Worm (Caenorhabditis elegans) whole organism, L4 larva: ENCODE results near the gene F48G7.4.
A peak's percentile ranks its signal among the peaks of the same experiment; 100 is the strongest.

ENCODE experiments used
- ZK546.5 ChIP-seq, 2 experiments: sonication (generic microtip); optimal IDR thresholded peaks; 2 replicates each; lab custom pipeline; 2017; ENCODE audit warnings: missing biosample characterization in 2 of 2, missing genetic modification characterization in 2 of 2
- aha-1 ChIP-seq: fragments of 150-350 bp; peaks from one replicate; lab custom pipeline; 2014; ENCODE audit warnings: missing biosample characterization, missing genetic modification characterization
- fos-1 ChIP-seq: fragments of 150-350 bp; optimal IDR thresholded peaks from 2 replicates; lab custom pipeline; 2014; ENCODE audit warnings: missing biosample characterization, missing genetic modification characterization
- mep-1 ChIP-seq: fragments of 150-350 bp; sonication (generic microtip); optimal IDR thresholded peaks from 3 replicates; lab custom pipeline; 2014; ENCODE audit warnings: missing biosample characterization, missing genetic modification characterization
- nhr-25 ChIP-seq: sonication (generic microtip); optimal IDR thresholded peaks from 2 replicates; lab custom pipeline; 2017; ENCODE audit warnings: missing genetic modification characterization, mild to moderate bottlenecking, missing compliant biosample characterization, antibody characterized with exemption, moderate library complexity, borderline replicate concordance; ENCODE audit not compliant: insufficient read depth
- unc-39 ChIP-seq: sonication (generic microtip); optimal IDR thresholded peaks from 2 replicates; lab custom pipeline; 2017; ENCODE audit warnings: missing biosample characterization, missing genetic modification characterization
- unc-62 ChIP-seq, 3 experiments: fragments of 150-350 bp in 1 of 3; sonication (generic microtip); optimal IDR thresholded peaks in 2 of 3; peaks in 1 of 3; 1 replicate in 1 of 3; 2 replicates in 2 of 3; lab custom pipeline; 2014 to 2017; ENCODE audit warnings: missing biosample characterization in 3 of 3, missing genetic modification characterization in 3 of 3, missing genetic modification reagents in 3 of 3, missing genotype in 1 of 3
- ztf-11 ChIP-seq: fragments of 150-350 bp; optimal IDR thresholded peaks from 2 replicates; lab custom pipeline; 2014; ENCODE audit warnings: missing biosample characterization, missing genetic modification characterization

ce11 chrV:598626-599025, 20.6 kb upstream of the F48G7.4 start:
- TF ChIP-seq ztf-11 (tag; lab: Kevin White, UChicago), result no peak
- no peak for TF ChIP-seq ZK546.5 (tag; optimal IDR thresholded peaks at IDR 0.05; lab: Kevin White, UChicago)
- no peak for TF ChIP-seq fos-1 (tag; lab: Kevin White, UChicago)
- TF ChIP-seq unc-39 (tag; lab: Kevin White, UChicago), result no peak
- no peak for TF ChIP-seq nhr-25
- peak; percentile 41 for TF ChIP-seq aha-1 (tag; lab: Kevin White, UChicago)
- peak in 1 of 2 experiments; percentile 92 for TF ChIP-seq unc-62 (GFP tag; optimal IDR thresholded peaks at IDR 0.05 in 1 of 2; lab: Kevin White, UChicago)
- TF ChIP-seq unc-62 (tag; optimal IDR thresholded peaks at IDR 0.05; lab: Kevin White, UChicago), result no peak
- no peak for TF ChIP-seq mep-1 (tag; lab: Kevin White, UChicago)
